Fruit fly (Drosophila melanogaster) whole organism, embryonic: ENCODE results near the gene CG6236.

Experiments used
- Atf3 ChIP-seq: fragments of 200-800 bp; sonication (Bioruptor generic); optimal IDR thresholded peaks from 3 replicates; lab custom pipeline; 2016; ENCODE audit warnings: missing biosample characterization, missing genetic modification characterization
- Atf6 ChIP-seq: fragments of 200-800 bp; sonication (Bioruptor generic); IDR thresholded peaks from 2 replicates; pipeline ENCODE4 v1.3.6; 2022; ENCODE audit warnings: missing biosample characterization, missing genetic modification characterization
- Bteb2 ChIP-seq: fragments of 200-800 bp; sonication (Bioruptor generic); optimal IDR thresholded peaks from 2 replicates; lab custom pipeline; 2016; ENCODE audit warnings: missing biosample characterization, missing genetic modification characterization
- CG11247 ChIP-seq: fragments of 200-800 bp; sonication (Bioruptor generic); IDR thresholded peaks from 2 replicates; pipeline ENCODE4 v1.3.6; 2022; ENCODE audit warnings: missing biosample characterization, missing genetic modification characterization
- CG12155 ChIP-seq: fragments of 200-800 bp; sonication (Bioruptor generic); optimal IDR thresholded peaks from 3 replicates; lab custom pipeline; 2016; ENCODE audit warnings: missing biosample characterization, missing genetic modification characterization
- CG13775 ChIP-seq: fragments of 200-800 bp; sonication (Bioruptor generic); optimal IDR thresholded peaks from 3 replicates; lab custom pipeline; 2017; ENCODE audit warnings: missing biosample characterization, mild to moderate bottlenecking, missing genetic modification characterization
- CG14014 ChIP-seq: fragments of 200-800 bp; sonication (Bioruptor generic); IDR thresholded peaks from 2 replicates; pipeline ENCODE4 v1.3.6; 2022; ENCODE audit warnings: missing biosample characterization, missing genetic modification characterization
- CG1529 ChIP-seq: fragments of 200-800 bp; sonication (Bioruptor generic); optimal IDR thresholded peaks from 3 replicates; lab custom pipeline; 2018; ENCODE audit warnings: missing biosample characterization, missing genetic modification characterization
- CG17385 ChIP-seq: fragments of 200-800 bp; sonication (Bioruptor generic); optimal IDR thresholded peaks from 3 replicates; lab custom pipeline; 2018; ENCODE audit warnings: missing biosample characterization, mild to moderate bottlenecking, missing genetic modification characterization
- CG17802 ChIP-seq: fragments of 200-800 bp; sonication (Bioruptor generic); optimal IDR thresholded peaks from 2 replicates; lab custom pipeline; 2018; ENCODE audit warnings: missing biosample characterization, mild to moderate bottlenecking, missing genetic modification characterization, moderate library complexity
- CG18011 ChIP-seq: fragments of 200-800 bp; sonication (Bioruptor generic); optimal IDR thresholded peaks from 2 replicates; lab custom pipeline; 2017; ENCODE audit warnings: missing biosample characterization, missing genetic modification characterization, mild to moderate bottlenecking, moderate library complexity, missing genotype
- CG2678 ChIP-seq: fragments of 200-800 bp; sonication (Bioruptor generic); optimal IDR thresholded peaks from 3 replicates; lab custom pipeline; 2019; ENCODE audit warnings: missing biosample characterization, mild to moderate bottlenecking, missing genetic modification characterization, moderate library complexity
- CG3407 ChIP-seq: fragments of 200-800 bp; sonication (Bioruptor generic); optimal IDR thresholded peaks from 2 replicates; lab custom pipeline; 2018; ENCODE audit warnings: missing biosample characterization, mild to moderate bottlenecking, missing genetic modification characterization
- CG34376 ChIP-seq: fragments of 200-800 bp; sonication (Bioruptor generic); optimal IDR thresholded peaks from 2 replicates; lab custom pipeline; 2018; ENCODE audit warnings: missing biosample characterization, mild to moderate bottlenecking, missing genetic modification characterization
- CG34422 ChIP-seq: fragments of 200-800 bp; sonication (Bioruptor generic); IDR thresholded peaks from 3 replicates; pipeline ENCODE4 v1.3.6; 2022; ENCODE audit warnings: missing biosample characterization, missing genetic modification characterization
- CG3847 ChIP-seq: fragments of 200-800 bp; sonication (Bioruptor generic); IDR thresholded peaks from 2 replicates; pipeline ENCODE4 v1.3.6; 2022; ENCODE audit warnings: missing biosample characterization, missing genetic modification characterization
- CG6854 ChIP-seq: fragments of 200-800 bp; sonication (Bioruptor generic); optimal IDR thresholded peaks from 3 replicates; lab custom pipeline; 2017; ENCODE audit warnings: missing biosample characterization, mild to moderate bottlenecking, missing genetic modification characterization
- CG7786 ChIP-seq: fragments of 200-800 bp; sonication (Bioruptor generic); optimal IDR thresholded peaks from 2 replicates; lab custom pipeline; 2016; ENCODE audit warnings: missing biosample characterization, missing genetic modification characterization
- CG8089 ChIP-seq: fragments of 200-800 bp; sonication (Bioruptor generic); optimal IDR thresholded peaks from 3 replicates; lab custom pipeline; 2016; ENCODE audit warnings: missing biosample characterization, missing genetic modification characterization
- Elba2 ChIP-seq: fragments of 200-800 bp; sonication (Bioruptor generic); optimal IDR thresholded peaks from 3 replicates; lab custom pipeline; 2016; ENCODE audit warnings: missing biosample characterization, missing genetic modification characterization
- Ets97D ChIP-seq: fragments of 200-800 bp; sonication (Bioruptor generic); optimal IDR thresholded peaks from 3 replicates; lab custom pipeline; 2016; ENCODE audit warnings: missing biosample characterization, missing genetic modification characterization
- HLH4C ChIP-seq: fragments of 200-800 bp; sonication (Bioruptor generic); IDR thresholded peaks from 3 replicates; pipeline ENCODE4 v1.3.6; 2022; ENCODE audit warnings: missing biosample characterization, missing genetic modification characterization; ENCODE audit not compliant: partially characterized antibody
- Lim3 ChIP-seq: fragments of 200-800 bp; sonication (Bioruptor generic); IDR thresholded peaks from 2 replicates; pipeline ENCODE4 v1.3.6; 2022; ENCODE audit warnings: missing biosample characterization, missing genetic modification characterization
- Meics ChIP-seq: fragments of 200-800 bp; sonication (Bioruptor generic); optimal IDR thresholded peaks from 2 replicates; lab custom pipeline; 2017; ENCODE audit warnings: missing biosample characterization, mild to moderate bottlenecking, missing genetic modification characterization
- NC2β ChIP-seq: fragments of 200-800 bp; sonication (Bioruptor generic); optimal IDR thresholded peaks from 2 replicates; lab custom pipeline; 2016; ENCODE audit warnings: missing biosample characterization, missing genetic modification characterization
- NK7.1 ChIP-seq: fragments of 200-800 bp; sonication (Bioruptor generic); optimal IDR thresholded peaks from 3 replicates; lab custom pipeline; 2016; ENCODE audit warnings: missing biosample characterization, missing genetic modification characterization
- Nf-YC ChIP-seq: fragments of 200-800 bp; optimal IDR thresholded peaks from 3 replicates; lab custom pipeline; 2019; ENCODE audit warnings: missing biosample characterization, mild to moderate bottlenecking, missing genetic modification characterization, moderate library complexity
- Xbp1 ChIP-seq: fragments of 200-800 bp; sonication (Bioruptor generic); optimal IDR thresholded peaks from 3 replicates; lab custom pipeline; 2016; ENCODE audit warnings: missing biosample characterization, mild to moderate bottlenecking, missing genetic modification characterization
- bsh ChIP-seq, 2 experiments: fragments of 200-800 bp; sonication (Bioruptor generic); optimal IDR thresholded peaks; 2 replicates each; lab custom pipeline; 2017 to 2018; ENCODE audit warnings: mild to moderate bottlenecking in 2 of 2, missing biosample characterization in 2 of 2, missing genetic modification characterization in 2 of 2, moderate library complexity in 1 of 2
- crp ChIP-seq, 2 experiments: fragments of 200-800 bp; sonication (Bioruptor generic); optimal IDR thresholded peaks; 2 replicates in 1 of 2; 3 replicates in 1 of 2; lab custom pipeline; 2017; ENCODE audit warnings: missing biosample characterization in 2 of 2, missing genetic modification characterization in 2 of 2, mild to moderate bottlenecking in 1 of 2, moderate library complexity in 1 of 2
- danr ChIP-seq: fragments of 200-800 bp; sonication (Bioruptor generic); IDR thresholded peaks from 2 replicates; pipeline ENCODE4 v1.3.6; 2022; ENCODE audit warnings: missing biosample characterization, missing genetic modification characterization
- dmrt11E ChIP-seq: fragments of 200-800 bp; sonication (Bioruptor generic); optimal IDR thresholded peaks from 3 replicates; lab custom pipeline; 2018; ENCODE audit warnings: missing biosample characterization, mild to moderate bottlenecking, missing genetic modification characterization, moderate library complexity
- emc ChIP-seq: fragments of 200-800 bp; sonication (Bioruptor generic); optimal IDR thresholded peaks from 2 replicates; lab custom pipeline; 2016; ENCODE audit warnings: missing biosample characterization, missing genetic modification characterization
- ems ChIP-seq: fragments of 200-800 bp; sonication (Bioruptor generic); optimal IDR thresholded peaks from 3 replicates; lab custom pipeline; 2016; ENCODE audit warnings: missing biosample characterization, missing genetic modification characterization
- ewg ChIP-seq: fragments of 200-800 bp; sonication (Bioruptor generic); optimal IDR thresholded peaks from 3 replicates; lab custom pipeline; 2017; ENCODE audit warnings: mild to moderate bottlenecking, missing biosample characterization, missing genetic modification reagents, missing genetic modification characterization
- ftz-f1 ChIP-seq: fragments of 200-800 bp; sonication (Bioruptor generic); optimal IDR thresholded peaks from 2 replicates; lab custom pipeline; 2016; ENCODE audit warnings: missing biosample characterization, missing genetic modification characterization
- fu2 ChIP-seq: fragments of 200-800 bp; sonication (Bioruptor generic); optimal IDR thresholded peaks from 2 replicates; lab custom pipeline; 2016; ENCODE audit warnings: missing biosample characterization, missing genetic modification characterization
- insv ChIP-seq, 2 experiments: fragments of 200-800 bp; sonication (Bioruptor generic); optimal IDR thresholded peaks; 3 replicates each; lab custom pipeline; 2016 to 2018; ENCODE audit warnings: missing biosample characterization in 2 of 2, missing genetic modification characterization in 2 of 2
- jumu ChIP-seq: fragments of 200-800 bp; sonication (Bioruptor generic); optimal IDR thresholded peaks from 3 replicates; lab custom pipeline; 2016; ENCODE audit warnings: missing biosample characterization, missing genetic modification characterization
- lmd ChIP-seq: fragments of 200-800 bp; sonication (Bioruptor generic); IDR thresholded peaks from 2 replicates; pipeline ENCODE4 v1.3.6; 2022; ENCODE audit warnings: missing biosample characterization, missing genetic modification characterization
- odd ChIP-seq: fragments of 200-800 bp; sonication (Bioruptor generic); optimal IDR thresholded peaks from 2 replicates; lab custom pipeline; 2017; ENCODE audit warnings: missing biosample characterization, mild to moderate bottlenecking, missing genetic modification characterization
- phol ChIP-seq: fragments of 200-800 bp; sonication (Bioruptor generic); optimal IDR thresholded peaks from 3 replicates; lab custom pipeline; 2018; ENCODE audit warnings: missing biosample characterization, mild to moderate bottlenecking, missing genetic modification characterization, moderate library complexity
- prd ChIP-seq, 3 experiments: fragments of >200 bp in 2 of 3; fragments of 200-800 bp in 1 of 3; sonication (Bioruptor generic) in 1 of 3; optimal IDR thresholded peaks in 2 of 3; IDR thresholded peaks in 1 of 3; 2 replicates in 2 of 3; 3 replicates in 1 of 3; pipeline versions ENCODE4 v1.3.6 to Lab custom; 2017 to 2022; ENCODE audit warnings: missing biosample characterization in 1 of 3, missing genetic modification characterization in 1 of 3
- sug ChIP-seq: fragments of 200-800 bp; optimal IDR thresholded peaks from 2 replicates; lab custom pipeline; 2019; ENCODE audit warnings: missing biosample characterization, mild to moderate bottlenecking, missing genetic modification characterization, moderate library complexity
- tio ChIP-seq: fragments of 200-800 bp; sonication (Bioruptor generic); optimal IDR thresholded peaks from 2 replicates; lab custom pipeline; 2017; ENCODE audit warnings: missing biosample characterization, missing genetic modification characterization, inconsistent platforms
- tna ChIP-seq: fragments of 200-800 bp; sonication (Bioruptor generic); IDR thresholded peaks from 2 replicates; pipeline ENCODE4 v1.3.6; 2022; ENCODE audit warnings: missing biosample characterization, missing genetic modification characterization; ENCODE audit not compliant: partially characterized antibody
- trem ChIP-seq: fragments of 200-800 bp; optimal IDR thresholded peaks from 3 replicates; lab custom pipeline; 2019; ENCODE audit warnings: missing biosample characterization, mild to moderate bottlenecking, missing genetic modification characterization, moderate library complexity
- twi ChIP-seq: fragments of 200-800 bp; optimal IDR thresholded peaks from 2 replicates; lab custom pipeline; 2019; ENCODE audit warnings: missing biosample characterization, mild to moderate bottlenecking, missing genetic modification characterization, moderate library complexity

CG6236 gene

DNA sequence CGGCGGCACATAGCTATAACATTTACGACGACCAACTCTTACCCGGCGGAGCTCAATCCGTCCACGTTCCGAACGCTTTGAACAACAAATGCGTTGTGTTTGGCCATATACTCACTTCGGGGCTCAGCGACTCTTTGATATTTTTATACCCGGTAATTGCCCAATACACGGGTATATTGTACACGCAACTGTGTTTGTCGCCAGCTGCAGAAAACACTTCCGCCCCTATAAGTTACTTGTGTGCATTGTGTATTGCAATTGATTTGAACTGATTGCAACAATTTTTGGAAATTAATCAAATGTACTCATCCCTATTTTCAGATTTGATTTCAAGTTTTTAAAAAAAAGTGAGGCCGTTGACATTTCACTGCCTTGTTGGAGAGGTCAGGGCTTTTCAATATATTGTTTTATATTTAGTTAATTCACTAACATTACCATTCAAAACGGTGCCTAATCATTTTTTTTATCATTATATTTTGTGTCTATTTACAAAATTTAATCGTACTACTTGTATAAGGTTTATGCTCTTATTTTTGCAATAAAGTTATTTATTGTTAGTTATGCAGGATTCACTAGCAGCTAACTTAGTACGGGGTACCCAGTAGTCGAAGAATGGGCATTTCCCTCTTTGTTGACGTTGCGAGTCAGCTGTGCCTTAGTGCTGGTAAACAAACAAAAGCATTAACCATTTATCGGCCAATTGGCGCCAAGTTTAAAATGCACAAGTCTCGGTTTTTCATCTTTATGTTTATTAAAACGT, 15.0 kb upstream of the CG6236 start, which contains the start of gene Nagk (continued):
- TF ChIP-seq fu2 (GFP tag; lab: Kevin White, UChicago) (peak; percentile 24), ems (GFP tag; lab: Kevin White, UChicago) (peak; percentile 43), HLH4C (no peak), CG8089 (GFP tag; lab: Kevin White, UChicago) (peak; percentile 19), prd (optimal IDR thresholded peaks at IDR 0.05; lab: Kevin White, UChicago) (no peak), prd (GFP tag; IDR thresholded peaks at IDR 0.05; lab: Robert Waterston, UW) (peak; percentile 40), twi (no peak), CG12155 (GFP tag; lab: Kevin White, UChicago) (peak; percentile 43), CG6854 (peak; percentile 45), Atf6 (GFP tag; lab: Robert Waterston, UW) (peak; percentile 13; the same call in 1 of the 2 replicates), ewg (peak; percentile 29), Lim3 (GFP tag; lab: Robert Waterston, UW) (no peak), NC2β (GFP tag; lab: Kevin White, UChicago) (no peak), bsh (GFP tag; optimal IDR thresholded peaks at IDR 0.05; lab: Kevin White, UChicago) (peak; percentile 24 to 41), CG34422 (GFP tag; lab: Robert Waterston, UW) (peak; percentile 19; the same call in 1 of the 3 replicates), Atf3 (peak; percentile 6), Elba2 (peak; percentile 10), ftz-f1 (GFP tag; lab: Kevin White, UChicago) (peak; percentile 34), NK7.1 (GFP tag; lab: Kevin White, UChicago) (peak; percentile 20), emc (GFP tag; lab: Kevin White, UChicago) (peak; percentile 45), CG14014 (GFP tag; lab: Robert Waterston, UW) (peak; percentile 39), tna (GFP tag; lab: Robert Waterston, UW) (no peak), CG17385 (GFP tag; lab: Kevin White, UChicago) (peak; percentile 64), CG7786 (GFP tag; lab: Kevin White, UChicago) (peak; percentile 4), odd (peak; percentile 68), Nf-YC (tag; lab: Kevin White, UChicago) (peak; percentile 66), Meics (peak; percentile 81), Xbp1 (GFP tag; lab: Kevin White, UChicago) (peak; percentile 64), dmrt11E (tag; lab: Kevin White, UChicago) (peak; percentile 34), CG1529 (GFP tag; lab: Kevin White, UChicago) (peak; percentile 47), sug (tag; lab: Kevin White, UChicago) (peak; percentile 64), CG17802 (tag; lab: Kevin White, UChicago) (peak; percentile 7), CG2678 (tag; lab: Kevin White, UChicago) (peak; percentile 79), CG11247 (GFP tag; lab: Robert Waterston, UW) (0 out of 2 replicates have a peak, but pooled peaks have one; percentile 5), tio (GFP tag; lab: Kevin White, UChicago) (no peak), CG34376 (GFP tag; lab: Kevin White, UChicago) (peak; percentile 50), danr (no peak), lmd (GFP tag; lab: Robert Waterston, UW) (0 out of 2 replicates have a peak, but pooled peaks have one; percentile 18), CG13775 (GFP tag; lab: Kevin White, UChicago) (peak; percentile 79), trem (tag; lab: Kevin White, UChicago) (peak; percentile 14), CG3847 (GFP tag; lab: Robert Waterston, UW) (peak; percentile 22), Ets97D (GFP tag; lab: Kevin White, UChicago) (peak; percentile 35), crp (GFP tag; optimal IDR thresholded peaks at IDR 0.05; lab: Kevin White, UChicago) (peak; percentile 1 to 85), insv (GFP tag; optimal IDR thresholded peaks at IDR 0.05; lab: Kevin White, UChicago) (no peak), CG18011 (GFP tag; lab: Kevin White, UChicago) (peak; percentile 36), jumu (GFP tag; lab: Kevin White, UChicago) (no peak), CG3407 (GFP tag; lab: Kevin White, UChicago) (peak; percentile 32), phol (peak; percentile 66), Bteb2 (GFP tag; lab: Kevin White, UChicago) (peak; percentile 50)
